Worm (Caenorhabditis elegans): ENCODE data around the gene F22B3.8.
"Not testable (repeated sequence)": the region's sequence is repeated elsewhere in the genome, so short reads cannot be mapped to it uniquely, and the experiment has no call there.

Gene F22B3.8

ce11 chrIV:11433709-11434108 is 9.0 kb upstream of the F22B3.8 start:
- TF ChIP-seq him-1 (tag; optimal IDR thresholded peaks at IDR 0.05) (peak; percentile 26), dao-5 (tag; optimal IDR thresholded peaks at IDR 0.05) (no peak), W03F9.2 (tag; optimal IDR thresholded peaks at IDR 0.05) (peak; percentile 46)

- TF ChIP-seq him-1 (tag; optimal IDR thresholded peaks at IDR 0.05) = no peak
- no peak for TF ChIP-seq dao-5 (tag; optimal IDR thresholded peaks at IDR 0.05)
- no peak for TF ChIP-seq W03F9.2 (tag; optimal IDR thresholded peaks at IDR 0.05)
Observed at ce11 chrIV:11431448-11431847, 6.7 kb upstream of the F22B3.8 start.

ce11 chrIV:11425442-11425841 is 712 bp upstream of the F22B3.8 start, which contains the start of gene kin-4:
kin-4 (plus strand) TSS chrIV:11425742.
- TF ChIP-seq dao-5 (tag; optimal IDR thresholded peaks at IDR 0.05) (no peak), him-1 (tag; optimal IDR thresholded peaks at IDR 0.05) (no peak), W03F9.2 (tag; optimal IDR thresholded peaks at IDR 0.05) (no peak)

ce11 chrIV:11421696-11422095 is 3.0 kb downstream of the F22B3.8 start, which contains the start of gene F22B3.7:
F22B3.7 (minus strand) TSS chrIV:11421796.
- TF ChIP-seq him-1 (tag; optimal IDR thresholded peaks at IDR 0.05) (no peak), dao-5 (tag; optimal IDR thresholded peaks at IDR 0.05) (no peak), W03F9.2 (tag; optimal IDR thresholded peaks at IDR 0.05) (no peak)

ce11 chrIV:11416724-11417123 is 8.0 kb downstream of the F22B3.8 start, which contains the start of gene F22B3.5:
F22B3.5 (minus strand) TSS chrIV:11416824.
- not testable (repeated sequence) for TF ChIP-seq him-1, W03F9.2, dao-5 (tag; optimal IDR thresholded peaks at IDR 0.05)

- TF ChIP-seq W03F9.2 (tag; optimal IDR thresholded peaks at IDR 0.05) = no peak
- TF ChIP-seq dao-5 (tag; optimal IDR thresholded peaks at IDR 0.05) = no peak
- TF ChIP-seq him-1 (tag; optimal IDR thresholded peaks at IDR 0.05) = no peak
Observed at ce11 chrIV:11414920-11415319, 9.8 kb downstream of the F22B3.8 start, which contains the start of gene F22B3.10. F22B3.10 (minus strand) TSS chrIV:11415020.

ce11 chrIV:11410084-11410483 is 14.6 kb downstream of the F22B3.8 start, which contains the start of gene gfat-2:
gfat-2 (plus strand) TSS chrIV:11410228.
- no peak for TF ChIP-seq W03F9.2 (tag; optimal IDR thresholded peaks at IDR 0.05)

ce11 chrIV:11406744-11407690 is 17.7 kb downstream of the F22B3.8 start, which contains the start of the genes his-63 and his-64:
his-63 (minus strand) TSS chrIV:11406861.
his-64 (plus strand) TSS chrIV:11407116.
- not testable (repeated sequence) for TF ChIP-seq W03F9.2, him-1, dao-5 (tag; optimal IDR thresholded peaks at IDR 0.05)

ce11 chrIV:11403288-11403991 is 21.3 kb downstream of the F22B3.8 start, which contains the start of the genes memi-3 and cyp-31A2:
memi-3 (minus strand) TSS chrIV:11403338.
cyp-31A2 (plus strand) TSS chrIV:11403961.
- TF ChIP-seq him-1 (tag; optimal IDR thresholded peaks at IDR 0.05) (no peak), dao-5 (tag; optimal IDR thresholded peaks at IDR 0.05) (no peak), W03F9.2 (tag; optimal IDR thresholded peaks at IDR 0.05) (peak; percentile 8)

ce11 chrIV:11401482-11401881 is 23.2 kb downstream of the F22B3.8 start:
- TF ChIP-seq W03F9.2 (tag; optimal IDR thresholded peaks at IDR 0.05) = no peak

ce11 chrIV:11398267-11398825 is 26.4 kb downstream of the F22B3.8 start, which contains the start of gene dsl-6:
dsl-6 (minus strand) TSS chrIV:11398317.
- TF ChIP-seq W03F9.2, dao-5, him-1 (tag; optimal IDR thresholded peaks at IDR 0.05): not testable (repeated sequence)

- no peak for TF ChIP-seq W03F9.2 (tag; optimal IDR thresholded peaks at IDR 0.05)
- no peak for TF ChIP-seq dao-5 (tag; optimal IDR thresholded peaks at IDR 0.05)
- TF ChIP-seq him-1 (tag; optimal IDR thresholded peaks at IDR 0.05) = no peak
Observed at ce11 chrIV:11394243-11394642, 30.5 kb downstream of the F22B3.8 start, which contains the start of gene tag-89. tag-89 (plus strand) TSS chrIV:11394543.

ce11 chrIV:11388684-11389083 is 36.0 kb downstream of the F22B3.8 start:
- TF ChIP-seq W03F9.2 (tag; optimal IDR thresholded peaks at IDR 0.05) (no peak), him-1 (tag; optimal IDR thresholded peaks at IDR 0.05) (no peak), dao-5 (tag; optimal IDR thresholded peaks at IDR 0.05) (no peak)

All from whole organism, L4/young adult.